Worm (Caenorhabditis elegans) whole organism, late embryonic: ENCODE measurements around the gene col-135.

Experiments
- C38D4.7 ChIP-seq: fragments of 200-800 bp; sonication (Bioruptor generic); optimal IDR thresholded peaks from 2 replicates; lab custom pipeline; 2018; ENCODE audit warnings: mild to moderate bottlenecking, missing genetic modification characterization, moderate library complexity, missing compliant biosample characterization
- ceh-19 ChIP-seq: fragments of 200-800 bp; sonication (Bioruptor generic); optimal IDR thresholded peaks from 2 replicates; lab custom pipeline; 2018; ENCODE audit warnings: mild to moderate bottlenecking, missing genetic modification characterization, missing compliant biosample characterization
- ceh-22 ChIP-seq: sonication (generic microtip); optimal IDR thresholded peaks from 2 replicates; lab custom pipeline; 2017; ENCODE audit warnings: missing biosample characterization, missing genetic modification characterization
- ceh-30 ChIP-seq: fragments of 150-350 bp; optimal IDR thresholded peaks from 2 replicates; lab custom pipeline; 2014; ENCODE audit warnings: missing biosample characterization, missing genetic modification characterization
- ceh-34 ChIP-seq: sonication (generic microtip); optimal IDR thresholded peaks from 2 replicates; lab custom pipeline; 2016; ENCODE audit warnings: mild to moderate bottlenecking, missing genetic modification characterization, missing compliant biosample characterization
- ceh-45 ChIP-seq: fragments of 200-800 bp; sonication (Bioruptor generic); IDR thresholded peaks from 2 replicates; pipeline ENCODE4 v1.3.6; 2022; ENCODE audit warnings: missing genetic modification reagents, missing genetic modification characterization, missing compliant biosample characterization
- ceh-6 ChIP-seq: fragments of 200-800 bp; sonication (Bioruptor generic); optimal IDR thresholded peaks from 2 replicates; lab custom pipeline; 2018; ENCODE audit warnings: mild to moderate bottlenecking, missing genetic modification characterization, missing compliant biosample characterization
- dmd-4 ChIP-seq: sonication (generic microtip); optimal IDR thresholded peaks from 2 replicates; lab custom pipeline; 2016; ENCODE audit warnings: borderline replicate concordance, missing genetic modification characterization, missing compliant biosample characterization
- elt-2 ChIP-seq: sonication (generic microtip); optimal IDR thresholded peaks from 2 replicates; lab custom pipeline; 2016; ENCODE audit warnings: missing genetic modification reagents, missing genetic modification characterization, missing compliant biosample characterization
- elt-4 ChIP-seq: sonication (generic microtip); optimal IDR thresholded peaks from 2 replicates; lab custom pipeline; 2016; ENCODE audit warnings: missing genetic modification characterization, missing compliant biosample characterization
- fkh-10 ChIP-seq: fragments of 150-350 bp; optimal IDR thresholded peaks from 2 replicates; lab custom pipeline; 2014; ENCODE audit warnings: missing biosample characterization, missing genetic modification reagents, missing genetic modification characterization
- hlh-8 ChIP-seq: sonication (generic microtip); optimal IDR thresholded peaks from 2 replicates; lab custom pipeline; 2016; ENCODE audit warnings: missing genotype, missing genetic modification characterization, missing compliant biosample characterization
- lim-6 ChIP-seq: sonication (generic microtip); optimal IDR thresholded peaks from 2 replicates; lab custom pipeline; 2016; ENCODE audit warnings: missing genetic modification characterization, missing compliant biosample characterization
- mec-3 ChIP-seq: sonication (generic microtip); optimal IDR thresholded peaks from 2 replicates; lab custom pipeline; 2016; ENCODE audit warnings: borderline replicate concordance, missing genetic modification characterization, missing compliant biosample characterization
- npax-4 ChIP-seq: sonication (generic microtip); optimal IDR thresholded peaks from 2 replicates; lab custom pipeline; 2016; ENCODE audit warnings: missing genetic modification characterization, missing compliant biosample characterization
- pag-3 ChIP-seq: sonication (generic microtip); optimal IDR thresholded peaks from 2 replicates; lab custom pipeline; 2016; ENCODE audit warnings: missing compliant biosample characterization, missing genetic modification characterization, borderline replicate concordance
- pat-9 ChIP-seq: fragments of 200-800 bp; sonication (Bioruptor generic); optimal IDR thresholded peaks from 2 replicates; lab custom pipeline; 2018; ENCODE audit warnings: mild to moderate bottlenecking, missing genetic modification characterization, moderate library complexity, missing compliant biosample characterization
- pha-4 ChIP-seq: fragments of 150-350 bp; optimal IDR thresholded peaks from 2 replicates; lab custom pipeline; 2018; ENCODE audit warnings: missing biosample characterization, missing genetic modification reagents, missing genetic modification characterization
- pros-1 ChIP-seq: fragments of 150-350 bp; optimal IDR thresholded peaks from 2 replicates; lab custom pipeline; 2014; ENCODE audit warnings: missing biosample characterization, missing genetic modification reagents, missing genetic modification characterization
- ref-2 ChIP-seq: sonication (generic microtip); optimal IDR thresholded peaks from 2 replicates; lab custom pipeline; 2016; ENCODE audit warnings: missing genetic modification characterization, missing compliant biosample characterization
- rnt-1 ChIP-seq: sonication (generic microtip); optimal IDR thresholded peaks from 2 replicates; lab custom pipeline; 2016; ENCODE audit warnings: missing genetic modification characterization, missing compliant biosample characterization
- sox-2 ChIP-seq: fragments of 200-800 bp; sonication (Bioruptor generic); IDR thresholded peaks from 2 replicates; pipeline ENCODE4 v1.3.6; 2022; ENCODE audit warnings: missing genetic modification reagents, missing genetic modification characterization, missing compliant biosample characterization
- tbx-2 ChIP-seq: sonication (generic microtip); optimal IDR thresholded peaks from 2 replicates; lab custom pipeline; 2016; ENCODE audit warnings: missing genetic modification characterization, missing compliant biosample characterization
- zip-5 ChIP-seq: sonication (generic microtip); optimal IDR thresholded peaks from 2 replicates; lab custom pipeline; 2016; ENCODE audit warnings: missing genetic modification characterization, missing compliant biosample characterization

Gene col-135

DNA sequence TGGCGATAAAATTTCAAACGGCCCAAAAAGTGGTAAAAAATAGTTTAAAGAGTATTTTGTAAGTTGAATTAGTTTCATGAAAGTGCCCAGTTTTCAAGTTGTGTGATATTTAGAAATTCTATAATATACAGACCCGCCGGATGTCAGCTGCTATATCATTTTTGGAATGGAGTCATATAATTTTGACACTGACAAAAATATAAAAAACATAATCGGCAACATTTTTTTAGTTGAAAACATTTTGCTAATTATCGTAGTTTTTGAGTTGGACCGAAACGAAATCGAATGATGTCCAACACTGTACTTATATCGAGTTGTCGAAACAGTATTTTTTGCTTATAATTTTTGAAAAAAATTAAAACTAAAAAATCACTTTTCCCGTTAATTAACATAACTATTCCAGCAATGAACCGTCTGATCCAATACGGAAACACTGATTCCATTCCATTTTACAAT, 28.3 kb downstream of the col-135 start, which contains the start of gene srt-44:
srt-44 (plus strand) TSS at position 406 of the 456 bp plus-strand sequence.
- no peak for TF ChIP-seq pat-9 (tag; lab: Kevin White, UChicago)
- TF ChIP-seq elt-2 (tag; lab: Kevin White, UChicago) = no peak
- TF ChIP-seq sox-2 (GFP tag; lab: Robert Waterston, UW) = no peak
- no peak for TF ChIP-seq ceh-45 (GFP tag; lab: Robert Waterston, UW)
- TF ChIP-seq rnt-1 (tag; lab: Kevin White, UChicago) = no peak
- no peak for TF ChIP-seq npax-4 (tag; lab: Kevin White, UChicago)
- TF ChIP-seq fkh-10 (GFP tag; lab: Kevin White, UChicago) = no peak
- TF ChIP-seq zip-5 = no peak
- no peak for TF ChIP-seq ceh-22 (tag; lab: Kevin White, UChicago)
- no peak for TF ChIP-seq pha-4
- no peak for TF ChIP-seq C38D4.7 (GFP tag; lab: Kevin White, UChicago)
- TF ChIP-seq mec-3 = no peak
- no peak for TF ChIP-seq ceh-34 (tag; lab: Kevin White, UChicago)
- no peak for TF ChIP-seq pag-3 (tag; lab: Kevin White, UChicago)
- TF ChIP-seq ceh-6 (GFP tag; lab: Kevin White, UChicago) = no peak
- TF ChIP-seq ceh-30 (tag; lab: Kevin White, UChicago) = no peak
- TF ChIP-seq tbx-2 (tag; lab: Kevin White, UChicago) = no peak
- no peak for TF ChIP-seq dmd-4 (tag; lab: Kevin White, UChicago)
- no peak for TF ChIP-seq lim-6 (tag; lab: Kevin White, UChicago)
- no peak for TF ChIP-seq pros-1 (tag; lab: Kevin White, UChicago)

DNA sequence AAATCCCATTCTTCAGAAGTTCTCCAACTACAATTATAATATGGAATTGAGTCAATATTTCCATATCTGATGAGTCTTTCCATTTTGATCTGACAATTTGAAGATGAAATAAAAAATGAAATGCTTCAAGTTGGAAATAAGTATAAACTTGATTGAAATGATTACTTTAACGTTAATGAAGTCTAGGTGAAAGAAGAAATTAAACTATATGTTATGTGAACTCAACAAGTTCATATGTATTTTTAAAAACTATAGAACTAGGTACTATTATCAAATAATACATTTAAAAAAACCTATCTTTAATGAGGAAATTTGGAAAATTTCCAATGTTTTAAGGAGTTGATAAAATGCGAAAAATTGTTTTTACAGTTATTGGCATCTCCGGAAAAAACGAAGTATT, 33.3 kb downstream of the col-135 start, which contains the start of gene srt-49:
srt-49 (minus strand) TSS at position 101 of the 400 bp plus-strand sequence.
- no peak for TF ChIP-seq ceh-19 (GFP tag; lab: Kevin White, UChicago)
- no peak for TF ChIP-seq rnt-1 (tag; lab: Kevin White, UChicago)
- TF ChIP-seq pag-3 (tag; lab: Kevin White, UChicago) = no peak
- TF ChIP-seq elt-4 (tag; lab: Kevin White, UChicago) = no peak
- TF ChIP-seq ref-2 = no peak
- TF ChIP-seq hlh-8 (tag; lab: Kevin White, UChicago) = no peak
